Worm (Caenorhabditis elegans) whole organism, mixed stage, embryonic: ENCODE data around the gene bath-28.

ENCODE experiments used
- blmp-1 ChIP-seq: fragments of 150-350 bp; optimal IDR thresholded peaks from 2 replicates; lab custom pipeline; 2014; ENCODE audit warnings: missing biosample characterization, missing genetic modification characterization
- lsy-2 ChIP-seq: fragments of 150-350 bp; optimal IDR thresholded peaks from 2 replicates; lab custom pipeline; 2014; ENCODE audit warnings: missing biosample characterization, missing genetic modification characterization
- mab-5 ChIP-seq: fragments of 150-350 bp; optimal IDR thresholded peaks from 2 replicates; lab custom pipeline; 2014; ENCODE audit warnings: missing biosample characterization, missing genetic modification characterization
- nhr-237 ChIP-seq: fragments of 150-350 bp; optimal IDR thresholded peaks from 2 replicates; lab custom pipeline; 2014; ENCODE audit warnings: missing biosample characterization, missing genetic modification characterization
- nhr-28 ChIP-seq: fragments of 150-350 bp; optimal IDR thresholded peaks from 2 replicates; lab custom pipeline; 2014; ENCODE audit warnings: missing biosample characterization, missing genetic modification characterization
- nhr-76 ChIP-seq: sonication (generic microtip); optimal IDR thresholded peaks from 2 replicates; lab custom pipeline; 2017; ENCODE audit warnings: missing biosample characterization, missing genetic modification characterization
- unc-120 ChIP-seq: sonication (generic microtip); optimal IDR thresholded peaks from 2 replicates; lab custom pipeline; 2017; ENCODE audit warnings: missing genetic modification characterization, missing compliant biosample characterization; ENCODE audit not compliant: poor library complexity, severe bottlenecking
- unc-39 ChIP-seq: fragments of 150-350 bp; optimal IDR thresholded peaks from 2 replicates; lab custom pipeline; 2014; ENCODE audit warnings: missing biosample characterization, missing genetic modification characterization

DNA sequence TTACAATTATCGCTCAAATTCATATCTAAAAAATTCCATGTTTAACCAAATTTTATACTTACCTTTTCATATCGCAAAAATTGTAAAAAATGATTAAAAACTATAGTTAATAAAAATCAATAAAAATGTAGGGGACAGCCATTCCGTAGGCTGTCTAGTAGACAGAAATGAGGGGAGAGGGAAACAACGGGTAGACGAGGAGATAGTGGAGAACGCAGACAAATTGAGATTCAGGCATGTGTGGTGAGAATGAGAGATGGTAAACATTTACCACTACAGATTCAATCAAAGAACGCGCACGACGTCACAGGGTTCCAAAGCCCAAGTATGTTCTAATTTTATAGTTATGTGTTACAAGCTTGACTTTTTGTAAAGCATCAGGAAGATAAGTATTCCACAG lies 41.2 kb downstream of the bath-28 start:
- no peak for TF ChIP-seq nhr-28 (tag; lab: Kevin White, UChicago)
- no peak for TF ChIP-seq nhr-237 (tag; lab: Kevin White, UChicago)
- TF ChIP-seq blmp-1 (tag; lab: Kevin White, UChicago): no peak
- no peak for TF ChIP-seq unc-39 (tag; lab: Kevin White, UChicago)
- TF ChIP-seq nhr-76: no peak
- no peak for TF ChIP-seq lsy-2
- TF ChIP-seq unc-120 (tag; lab: Kevin White, UChicago): no peak
- TF ChIP-seq mab-5: no peak
